Fruit fly (Drosophila melanogaster) whole organism, embryonic: Measurements from ENCODE around the gene CG43800.

ENCODE experiments used
- Ada2b ChIP-seq: fragments of 200-800 bp; sonication (Bioruptor generic); IDR thresholded peaks from 2 replicates; pipeline ENCODE4 v1.3.6; 2022; ENCODE audit warnings: missing biosample characterization, missing genetic modification characterization
- Asciz ChIP-seq: fragments of 200-800 bp; sonication (Bioruptor generic); optimal IDR thresholded peaks from 2 replicates; lab custom pipeline; 2017; ENCODE audit warnings: missing biosample characterization, mild to moderate bottlenecking, missing genetic modification characterization, missing genetic modification reagents
- Atf3 ChIP-seq: fragments of 200-800 bp; sonication (Bioruptor generic); optimal IDR thresholded peaks from 3 replicates; lab custom pipeline; 2016; ENCODE audit warnings: missing biosample characterization, missing genetic modification characterization
- Bdp1 ChIP-seq: fragments of 200-800 bp; sonication (Bioruptor generic); optimal IDR thresholded peaks from 3 replicates; lab custom pipeline; 2016; ENCODE audit warnings: missing biosample characterization, missing genetic modification characterization
- CG10565 ChIP-seq: fragments of 200-800 bp; sonication (Bioruptor generic); optimal IDR thresholded peaks from 3 replicates; lab custom pipeline; 2016; ENCODE audit warnings: missing biosample characterization, mild to moderate bottlenecking, missing genetic modification characterization
- CG10979 ChIP-seq: fragments of 200-800 bp; sonication (Bioruptor generic); optimal IDR thresholded peaks from 2 replicates; lab custom pipeline; 2018; ENCODE audit warnings: missing biosample characterization, mild to moderate bottlenecking, missing genetic modification characterization, moderate library complexity
- CG12104 ChIP-seq: fragments of 200-800 bp; sonication (Bioruptor generic); optimal IDR thresholded peaks from 3 replicates; lab custom pipeline; 2016; ENCODE audit warnings: missing biosample characterization, missing genetic modification characterization
- CG12155 ChIP-seq: fragments of 200-800 bp; sonication (Bioruptor generic); optimal IDR thresholded peaks from 3 replicates; lab custom pipeline; 2016; ENCODE audit warnings: missing biosample characterization, missing genetic modification characterization
- CG12769 ChIP-seq: fragments of 200-800 bp; sonication (Bioruptor generic); optimal IDR thresholded peaks from 2 replicates; lab custom pipeline; 2019; ENCODE audit warnings: missing biosample characterization, mild to moderate bottlenecking, missing genetic modification characterization, moderate library complexity
- CG12942 ChIP-seq: fragments of 200-800 bp; sonication (Bioruptor generic); optimal IDR thresholded peaks from 3 replicates; lab custom pipeline; 2016; ENCODE audit warnings: missing biosample characterization, missing genetic modification characterization
- CG13296 ChIP-seq: fragments of 200-800 bp; sonication (Bioruptor generic); optimal IDR thresholded peaks from 3 replicates; lab custom pipeline; 2018; ENCODE audit warnings: missing biosample characterization, mild to moderate bottlenecking, missing genetic modification characterization
- CG14050 ChIP-seq: fragments of 200-800 bp; sonication (Bioruptor generic); IDR thresholded peaks from 3 replicates; pipeline ENCODE4 v1.3.6; 2022; ENCODE audit warnings: missing biosample characterization, missing genetic modification characterization
- CG14441 ChIP-seq: fragments of 200-800 bp; sonication (Bioruptor generic); IDR thresholded peaks from 2 replicates; pipeline ENCODE4 v1.3.6; 2022; ENCODE audit warnings: missing biosample characterization, missing genetic modification characterization
- CG15696 ChIP-seq: fragments of 200-800 bp; sonication (Bioruptor generic); optimal IDR thresholded peaks from 2 replicates; lab custom pipeline; 2019; ENCODE audit warnings: missing biosample characterization, mild to moderate bottlenecking, missing genetic modification characterization, moderate library complexity
- CG16779 ChIP-seq: fragments of 200-800 bp; sonication (Bioruptor generic); IDR thresholded peaks from 2 replicates; pipeline ENCODE4 v1.3.6; 2022; ENCODE audit warnings: missing biosample characterization, missing genetic modification characterization
- CG18262 ChIP-seq: fragments of 200-800 bp; optimal IDR thresholded peaks from 3 replicates; lab custom pipeline; 2019; ENCODE audit warnings: missing biosample characterization, mild to moderate bottlenecking, missing genetic modification characterization, moderate library complexity
- CG18764 ChIP-seq: fragments of 200-800 bp; sonication (Bioruptor generic); optimal IDR thresholded peaks from 3 replicates; lab custom pipeline; 2016; ENCODE audit warnings: missing biosample characterization, missing genetic modification characterization
- CG2116 ChIP-seq: fragments of 200-800 bp; sonication (Bioruptor generic); optimal IDR thresholded peaks from 3 replicates; lab custom pipeline; 2018; ENCODE audit warnings: missing biosample characterization, mild to moderate bottlenecking, missing genetic modification characterization
- CG2889 ChIP-seq: fragments of 200-800 bp; sonication (Bioruptor generic); IDR thresholded peaks from 3 replicates; pipeline ENCODE4 v1.3.6; 2022; ENCODE audit warnings: missing biosample characterization, missing genetic modification characterization
- CG31365 ChIP-seq: fragments of 200-800 bp; sonication (Bioruptor generic); optimal IDR thresholded peaks from 2 replicates; lab custom pipeline; 2018; ENCODE audit warnings: missing biosample characterization, mild to moderate bottlenecking, missing genetic modification characterization
- CG3407 ChIP-seq: fragments of 200-800 bp; sonication (Bioruptor generic); optimal IDR thresholded peaks from 2 replicates; lab custom pipeline; 2018; ENCODE audit warnings: missing biosample characterization, mild to moderate bottlenecking, missing genetic modification characterization
- CG4282 ChIP-seq: fragments of 200-800 bp; sonication (Bioruptor generic); optimal IDR thresholded peaks from 2 replicates; lab custom pipeline; 2016; ENCODE audit warnings: missing biosample characterization, missing genetic modification characterization
- CG43689 ChIP-seq: fragments of 200-800 bp; sonication (Bioruptor generic); IDR thresholded peaks from 2 replicates; pipeline ENCODE4 v1.3.6; 2022; ENCODE audit warnings: missing biosample characterization, missing genetic modification characterization
- CG5953 ChIP-seq: fragments of 200-800 bp; sonication (Bioruptor generic); IDR thresholded peaks from 2 replicates; pipeline ENCODE4 v1.3.6; 2022; ENCODE audit warnings: missing biosample characterization, missing genetic modification characterization
- CG6175 ChIP-seq: fragments of 200-800 bp; sonication (Bioruptor generic); IDR thresholded peaks from 3 replicates; pipeline ENCODE4 v1.3.6; 2022; ENCODE audit warnings: missing biosample characterization, missing genetic modification characterization
- CG6683 ChIP-seq: fragments of 200-800 bp; sonication (Bioruptor generic); optimal IDR thresholded peaks from 2 replicates; lab custom pipeline; 2017; ENCODE audit warnings: missing biosample characterization, mild to moderate bottlenecking, missing genetic modification characterization, missing genetic modification reagents
- CG6791 ChIP-seq: fragments of 200-800 bp; sonication (Bioruptor generic); IDR thresholded peaks from 3 replicates; pipeline ENCODE4 v1.3.6; 2022; ENCODE audit warnings: missing biosample characterization, missing genetic modification characterization; ENCODE audit not compliant: partially characterized antibody
- CG7839 ChIP-seq: fragments of 200-800 bp; sonication (Bioruptor generic); optimal IDR thresholded peaks from 3 replicates; lab custom pipeline; 2018; ENCODE audit warnings: missing biosample characterization, mild to moderate bottlenecking, missing genetic modification characterization, moderate library complexity
- Doc2 ChIP-seq: fragments of 200-800 bp; sonication (Bioruptor generic); IDR thresholded peaks from 2 replicates; pipeline ENCODE4 v1.3.6; 2022; ENCODE audit warnings: missing biosample characterization, missing genetic modification characterization
- Hr39 ChIP-seq: fragments of >200 bp; optimal IDR thresholded peaks from 2 replicates; lab custom pipeline; 2017
- ab ChIP-seq: fragments of 200-800 bp; sonication (Bioruptor generic); optimal IDR thresholded peaks from 2 replicates; lab custom pipeline; 2016; ENCODE audit warnings: missing biosample characterization, missing genetic modification characterization
- ac ChIP-seq: fragments of 200-800 bp; sonication (Bioruptor generic); optimal IDR thresholded peaks from 3 replicates; lab custom pipeline; 2017; ENCODE audit warnings: missing biosample characterization, mild to moderate bottlenecking, missing genetic modification characterization
- ara ChIP-seq: fragments of 200-800 bp; sonication (Bioruptor generic); IDR thresholded peaks from 2 replicates; pipeline ENCODE4 v1.3.6; 2022; ENCODE audit warnings: missing biosample characterization, missing genetic modification characterization
- br ChIP-seq: fragments of >200 bp; optimal IDR thresholded peaks from 2 replicates; lab custom pipeline; 2017
- crol ChIP-seq: fragments of 200-800 bp; sonication (Bioruptor generic); IDR thresholded peaks from 2 replicates; pipeline ENCODE4 v1.3.6; 2022; ENCODE audit warnings: missing biosample characterization, missing genetic modification characterization
- cwo ChIP-seq: fragments of 200-800 bp; sonication (Bioruptor generic); optimal IDR thresholded peaks from 3 replicates; lab custom pipeline; 2017; ENCODE audit warnings: missing biosample characterization, missing genetic modification characterization, mild to moderate bottlenecking, moderate library complexity, missing genetic modification reagents
- esg ChIP-seq: fragments of 200-800 bp; sonication (Bioruptor generic); conservative IDR thresholded peaks from 2 replicates; pipeline ENCODE4 v1.3.6; 2022; ENCODE audit warnings: missing biosample characterization, missing genetic modification characterization
- fd102C ChIP-seq: fragments of 200-800 bp; sonication (Bioruptor generic); optimal IDR thresholded peaks from 2 replicates; lab custom pipeline; 2018; ENCODE audit warnings: missing biosample characterization, mild to moderate bottlenecking, missing genetic modification characterization, moderate library complexity
- gce ChIP-seq: fragments of 200-800 bp; sonication (Bioruptor generic); IDR thresholded peaks from 3 replicates; pipeline ENCODE4 v1.3.6; 2022; ENCODE audit warnings: missing biosample characterization, missing genetic modification characterization
- grau ChIP-seq: fragments of 200-800 bp; optimal IDR thresholded peaks from 3 replicates; lab custom pipeline; 2019; ENCODE audit warnings: missing biosample characterization, mild to moderate bottlenecking, missing genetic modification characterization, moderate library complexity
- gt ChIP-seq: fragments of 200-800 bp; sonication (Bioruptor generic); IDR thresholded peaks from 2 replicates; pipeline ENCODE4 v1.3.6; 2022; ENCODE audit warnings: missing biosample characterization, missing genetic modification characterization
- lola ChIP-seq, 3 experiments: fragments of >200 bp in 2 of 3; fragments of 200-800 bp in 1 of 3; sonication (Bioruptor generic) in 1 of 3; optimal IDR thresholded peaks; 2 replicates each; lab custom pipeline; 2017 to 2019; ENCODE audit warnings: missing biosample characterization in 3 of 3, missing genetic modification characterization in 3 of 3, mild to moderate bottlenecking in 1 of 3, moderate library complexity in 1 of 3
- lov ChIP-seq, 2 experiments: fragments of 200-800 bp in 1 of 2; fragments of >200 bp in 1 of 2; sonication (Bioruptor generic) in 1 of 2; IDR thresholded peaks in 1 of 2; optimal IDR thresholded peaks in 1 of 2; 2 replicates in 1 of 2; 3 replicates in 1 of 2; pipeline versions ENCODE4 v1.3.6 to Lab custom; 2017 to 2022; ENCODE audit warnings: missing biosample characterization in 1 of 2, missing genetic modification characterization in 1 of 2
- pb ChIP-seq: fragments of 200-800 bp; sonication (Bioruptor generic); optimal IDR thresholded peaks from 3 replicates; lab custom pipeline; 2016; ENCODE audit warnings: missing biosample characterization, missing genetic modification characterization
- psq ChIP-seq: fragments of 200-800 bp; sonication (Bioruptor generic); optimal IDR thresholded peaks from 2 replicates; lab custom pipeline; 2017; ENCODE audit warnings: missing biosample characterization, missing genetic modification characterization
- rib ChIP-seq: fragments of 200-800 bp; sonication (Bioruptor generic); IDR thresholded peaks from 2 replicates; pipeline ENCODE4 v1.3.6; 2022; ENCODE audit warnings: missing biosample characterization, missing genetic modification characterization
- row ChIP-seq: fragments of 200-800 bp; sonication (Bioruptor generic); IDR thresholded peaks from 3 replicates; pipeline ENCODE4 v1.3.6; 2022; ENCODE audit warnings: missing biosample characterization, missing genetic modification characterization
- schlank ChIP-seq: fragments of 200-800 bp; sonication (Bioruptor generic); optimal IDR thresholded peaks from 2 replicates; lab custom pipeline; 2018; ENCODE audit warnings: missing biosample characterization, mild to moderate bottlenecking, missing genetic modification characterization
- seq ChIP-seq: fragments of 200-800 bp; sonication (Bioruptor generic); IDR thresholded peaks from 2 replicates; pipeline ENCODE4 v1.3.6; 2022; ENCODE audit warnings: missing biosample characterization, missing genetic modification characterization
- so ChIP-seq: fragments of 200-800 bp; sonication (Bioruptor generic); IDR thresholded peaks from 3 replicates; pipeline ENCODE4 v1.3.6; 2022; ENCODE audit warnings: missing biosample characterization, missing genetic modification characterization
- wek ChIP-seq: fragments of 200-800 bp; sonication (Bioruptor generic); optimal IDR thresholded peaks from 3 replicates; lab custom pipeline; 2018; ENCODE audit warnings: missing biosample characterization, mild to moderate bottlenecking, missing genetic modification characterization, moderate library complexity
- zfh2 ChIP-seq: fragments of 200-800 bp; sonication (Bioruptor generic); optimal IDR thresholded peaks from 2 replicates; lab custom pipeline; 2016; ENCODE audit warnings: missing biosample characterization, missing genetic modification characterization

The CG43800 gene

DNA sequence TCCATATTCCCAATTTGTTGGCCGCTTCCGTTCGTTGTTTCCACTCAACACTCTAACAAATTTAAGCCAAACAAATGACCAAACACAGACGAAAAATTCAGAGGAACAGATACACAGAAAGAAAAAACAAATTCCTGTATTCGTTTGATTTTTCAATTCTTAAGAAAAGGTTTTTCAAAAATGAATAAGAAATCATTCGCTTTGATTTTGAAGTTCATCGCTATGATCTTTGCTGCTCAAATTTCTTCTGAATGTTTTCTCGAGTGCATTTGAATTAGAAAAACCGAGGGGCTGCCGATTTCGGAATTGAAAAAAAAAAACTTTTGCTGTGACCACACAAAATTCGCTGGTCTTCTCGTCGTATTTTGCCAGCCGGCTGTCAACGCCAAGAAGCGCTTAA lies 33.4 kb upstream of the CG43800 start:
- TF ChIP-seq Bdp1 (GFP tag; lab: Kevin White, UChicago) (no peak), CG3407 (peak; percentile 32), Asciz (GFP tag; lab: Kevin White, UChicago) (no peak), CG18262 (peak; percentile 49), esg (GFP tag; lab: Robert Waterston, UW) (peak; percentile 48; the same call in 1 of the 2 replicates), CG12155 (GFP tag; lab: Kevin White, UChicago) (no peak), Hr39 (lab: Kevin White, UChicago) (no peak), ac (GFP tag; lab: Kevin White, UChicago) (no peak), wek (no peak), Atf3 (GFP tag; lab: Kevin White, UChicago) (no peak), br (lab: Kevin White, UChicago) (no peak), CG6791 (no peak), fd102C (no peak), CG14441 (GFP tag; lab: Robert Waterston, UW) (no peak), CG15696 (tag; lab: Kevin White, UChicago) (no peak), psq (GFP tag; lab: Kevin White, UChicago) (no peak), Doc2 (GFP tag; lab: Robert Waterston, UW) (no peak), CG2116 (GFP tag; lab: Kevin White, UChicago) (no peak), CG12104 (no peak), cwo (GFP tag; lab: Kevin White, UChicago) (no peak), CG14050 (0 out of 3 replicates have a peak, but pooled peaks have one; percentile 9), CG16779 (no peak), lola (GFP tag; optimal IDR thresholded peaks at IDR 0.05; lab: Kevin White, UChicago) (peak in 1 of 3 experiments; percentile 7), CG43689 (GFP tag; lab: Robert Waterston, UW) (no peak), CG12769 (tag; lab: Kevin White, UChicago) (no peak), ara (GFP tag; lab: Robert Waterston, UW) (peak; percentile 51; the same call in 1 of the 2 replicates), CG10565 (GFP tag; lab: Kevin White, UChicago) (no peak), crol (no peak), row (peak; percentile 66), CG7839 (tag; lab: Kevin White, UChicago) (peak; percentile 31), CG10979 (tag; lab: Kevin White, UChicago) (peak; percentile 44), CG5953 (GFP tag; lab: Robert Waterston, UW) (no peak), lov (optimal IDR thresholded peaks at IDR 0.05; lab: Kevin White, UChicago) (no peak), lov (GFP tag; IDR thresholded peaks at IDR 0.05; lab: Robert Waterston, UW) (no peak), gce (GFP tag; lab: Robert Waterston, UW) (no peak), so (GFP tag; lab: Robert Waterston, UW) (peak; percentile 60; the same call in 1 of the 3 replicates), CG12942 (GFP tag; lab: Kevin White, UChicago) (peak; percentile 17), CG2889 (no peak), seq (GFP tag; lab: Robert Waterston, UW) (no peak), CG31365 (tag; lab: Kevin White, UChicago) (no peak), rib (GFP tag; lab: Robert Waterston, UW) (no peak), Ada2b (GFP tag; lab: Robert Waterston, UW) (no peak), ab (GFP tag; lab: Kevin White, UChicago) (no peak), schlank (no peak), CG6175 (GFP tag; lab: Robert Waterston, UW) (no peak), CG6683 (no peak), gt (GFP tag; lab: Robert Waterston, UW) (no peak), CG4282 (GFP tag; lab: Kevin White, UChicago) (no peak), CG18764 (peak; percentile 21), pb (GFP tag; lab: Kevin White, UChicago) (no peak), CG13296 (GFP tag; lab: Kevin White, UChicago) (no peak), zfh2 (GFP tag; lab: Kevin White, UChicago) (no peak), grau (tag; lab: Kevin White, UChicago) (peak; percentile 21)
